Fruit fly (Drosophila melanogaster) whole organism, embryonic: ENCODE results near the gene Acp63F.

Source experiments
- ATbp ChIP-seq: fragments of 200-800 bp; sonication (Bioruptor generic); optimal IDR thresholded peaks from 2 replicates; lab custom pipeline; 2017; ENCODE audit warnings: missing biosample characterization, mild to moderate bottlenecking, missing genetic modification characterization, missing genetic modification reagents
- Adf1 ChIP-seq: fragments of 200-800 bp; sonication (Bioruptor generic); IDR thresholded peaks from 2 replicates; pipeline ENCODE4 v1.3.6; 2022; ENCODE audit warnings: missing biosample characterization, missing genetic modification characterization
- BEAF-32 ChIP-seq: fragments of 200-800 bp; sonication (Bioruptor generic); optimal IDR thresholded peaks from 3 replicates; lab custom pipeline; 2017; ENCODE audit warnings: missing biosample characterization, missing genetic modification characterization, mild to moderate bottlenecking, moderate library complexity, missing genetic modification reagents
- C15 ChIP-seq: fragments of 200-800 bp; sonication (Bioruptor generic); IDR thresholded peaks from 3 replicates; pipeline ENCODE4 v1.3.6; 2022; ENCODE audit warnings: missing biosample characterization, missing genetic modification characterization
- CG11456 ChIP-seq: fragments of 200-800 bp; sonication (Bioruptor generic); IDR thresholded peaks from 3 replicates; pipeline ENCODE4 v1.3.6; 2022; ENCODE audit warnings: missing biosample characterization, missing genetic modification characterization
- CG11504 ChIP-seq: fragments of 200-800 bp; sonication (Bioruptor generic); optimal IDR thresholded peaks from 3 replicates; lab custom pipeline; 2019; ENCODE audit warnings: missing biosample characterization, mild to moderate bottlenecking, missing genetic modification characterization, moderate library complexity
- CG11695 ChIP-seq: fragments of 200-800 bp; sonication (Bioruptor generic); IDR thresholded peaks from 3 replicates; pipeline ENCODE4 v1.3.6; 2022; ENCODE audit warnings: missing biosample characterization, missing genetic modification characterization
- CG12155 ChIP-seq: fragments of 200-800 bp; sonication (Bioruptor generic); optimal IDR thresholded peaks from 3 replicates; lab custom pipeline; 2016; ENCODE audit warnings: missing biosample characterization, missing genetic modification characterization
- CG13287 ChIP-seq: fragments of 200-800 bp; sonication (Bioruptor generic); IDR thresholded peaks from 2 replicates; pipeline ENCODE4 v1.3.6; 2022; ENCODE audit warnings: missing biosample characterization, missing genetic modification characterization; ENCODE audit not compliant: partially characterized antibody
- CG15269 ChIP-seq: fragments of 200-800 bp; sonication (Bioruptor generic); optimal IDR thresholded peaks from 2 replicates; lab custom pipeline; 2018; ENCODE audit warnings: missing biosample characterization, mild to moderate bottlenecking, missing genetic modification characterization, moderate library complexity
- CG2202 ChIP-seq: fragments of 200-800 bp; sonication (Bioruptor generic); optimal IDR thresholded peaks from 2 replicates; lab custom pipeline; 2018; ENCODE audit warnings: missing biosample characterization, mild to moderate bottlenecking, missing genetic modification characterization
- CG2889 ChIP-seq: fragments of 200-800 bp; sonication (Bioruptor generic); IDR thresholded peaks from 3 replicates; pipeline ENCODE4 v1.3.6; 2022; ENCODE audit warnings: missing biosample characterization, missing genetic modification characterization
- CG30403 ChIP-seq: fragments of 200-800 bp; sonication (Bioruptor generic); optimal IDR thresholded peaks from 3 replicates; lab custom pipeline; 2016; ENCODE audit warnings: missing biosample characterization, missing genetic modification characterization
- CG3407 ChIP-seq: fragments of 200-800 bp; sonication (Bioruptor generic); optimal IDR thresholded peaks from 2 replicates; lab custom pipeline; 2018; ENCODE audit warnings: missing biosample characterization, mild to moderate bottlenecking, missing genetic modification characterization
- CG4282 ChIP-seq: fragments of 200-800 bp; sonication (Bioruptor generic); optimal IDR thresholded peaks from 2 replicates; lab custom pipeline; 2016; ENCODE audit warnings: missing biosample characterization, missing genetic modification characterization
- CG43689 ChIP-seq: fragments of 200-800 bp; sonication (Bioruptor generic); IDR thresholded peaks from 2 replicates; pipeline ENCODE4 v1.3.6; 2022; ENCODE audit warnings: missing biosample characterization, missing genetic modification characterization
- CG4424 ChIP-seq: fragments of 200-800 bp; sonication (Bioruptor generic); optimal IDR thresholded peaks from 3 replicates; lab custom pipeline; 2016; ENCODE audit warnings: missing biosample characterization, missing genetic modification characterization
- CG4854 ChIP-seq: fragments of 200-800 bp; sonication (Bioruptor generic); optimal IDR thresholded peaks from 2 replicates; lab custom pipeline; 2016; ENCODE audit warnings: missing biosample characterization, missing genetic modification characterization, inconsistent platforms
- CG8281 ChIP-seq: fragments of 200-800 bp; sonication (Bioruptor generic); optimal IDR thresholded peaks from 2 replicates; lab custom pipeline; 2018; ENCODE audit warnings: missing biosample characterization, mild to moderate bottlenecking, missing genetic modification characterization, moderate library complexity
- Deaf1 ChIP-seq: fragments of 200-800 bp; optimal IDR thresholded peaks from 3 replicates; lab custom pipeline; 2019; ENCODE audit warnings: missing biosample characterization, mild to moderate bottlenecking, missing genetic modification characterization, moderate library complexity
- Dll ChIP-seq: fragments of 200-800 bp; sonication (Bioruptor generic); IDR thresholded peaks from 4 replicates; pipeline ENCODE4 v1.3.6; 2022; ENCODE audit warnings: missing biosample characterization, missing genetic modification characterization; ENCODE audit not compliant: partially characterized antibody
- Fer3 ChIP-seq: fragments of 200-800 bp; sonication (Bioruptor generic); optimal IDR thresholded peaks from 2 replicates; lab custom pipeline; 2018; ENCODE audit warnings: missing biosample characterization, mild to moderate bottlenecking, missing genetic modification characterization, moderate library complexity
- H2.0 ChIP-seq: fragments of 200-800 bp; sonication (Bioruptor generic); IDR thresholded peaks from 2 replicates; pipeline ENCODE4 v1.3.6; 2022; ENCODE audit warnings: missing biosample characterization, missing genetic modification characterization
- HLH3B ChIP-seq: fragments of 200-800 bp; sonication (Bioruptor generic); IDR thresholded peaks from 2 replicates; pipeline ENCODE4 v1.3.6; 2022; ENCODE audit warnings: missing biosample characterization, missing genetic modification characterization
- Hey ChIP-seq: fragments of 200-800 bp; sonication (Bioruptor generic); optimal IDR thresholded peaks from 3 replicates; lab custom pipeline; 2018; ENCODE audit warnings: missing biosample characterization, mild to moderate bottlenecking, missing genetic modification characterization
- Kr ChIP-seq: fragments of 200-800 bp; sonication (Bioruptor generic); optimal IDR thresholded peaks from 2 replicates; lab custom pipeline; 2017; ENCODE audit warnings: missing biosample characterization, mild to moderate bottlenecking, missing genetic modification characterization
- Side ChIP-seq: fragments of 200-800 bp; sonication (Bioruptor generic); optimal IDR thresholded peaks from 2 replicates; lab custom pipeline; 2016; ENCODE audit warnings: missing biosample characterization, missing genetic modification characterization
- TFAM ChIP-seq: fragments of 200-800 bp; sonication (Bioruptor generic); optimal IDR thresholded peaks from 2 replicates; lab custom pipeline; 2017; ENCODE audit warnings: missing biosample characterization, missing genetic modification characterization, inconsistent platforms
- Usf ChIP-seq: fragments of 200-800 bp; sonication (Bioruptor generic); optimal IDR thresholded peaks from 2 replicates; lab custom pipeline; 2017; ENCODE audit warnings: missing genotype, missing biosample characterization, missing genetic modification characterization
- YL-1 ChIP-seq: fragments of 200-800 bp; sonication (Bioruptor generic); optimal IDR thresholded peaks from 3 replicates; lab custom pipeline; 2017; ENCODE audit warnings: missing biosample characterization, mild to moderate bottlenecking, missing genetic modification characterization
- abd-A ChIP-seq: fragments of 200-800 bp; sonication (Bioruptor generic); optimal IDR thresholded peaks from 3 replicates; lab custom pipeline; 2019; ENCODE audit warnings: missing biosample characterization, mild to moderate bottlenecking, missing genetic modification characterization, moderate library complexity
- ash1 ChIP-seq: fragments of 200-800 bp; sonication (Bioruptor generic); optimal IDR thresholded peaks from 2 replicates; lab custom pipeline; 2018; ENCODE audit warnings: missing biosample characterization, mild to moderate bottlenecking, missing genetic modification characterization
- bsh ChIP-seq, 2 experiments: fragments of 200-800 bp; sonication (Bioruptor generic); optimal IDR thresholded peaks; 2 replicates each; lab custom pipeline; 2017 to 2018; ENCODE audit warnings: mild to moderate bottlenecking in 2 of 2, missing biosample characterization in 2 of 2, missing genetic modification characterization in 2 of 2, moderate library complexity in 1 of 2
- cg ChIP-seq: fragments of 200-800 bp; sonication (Bioruptor generic); optimal IDR thresholded peaks from 3 replicates; lab custom pipeline; 2019; ENCODE audit warnings: missing biosample characterization, mild to moderate bottlenecking, missing genetic modification characterization, moderate library complexity
- crol ChIP-seq: fragments of 200-800 bp; sonication (Bioruptor generic); IDR thresholded peaks from 2 replicates; pipeline ENCODE4 v1.3.6; 2022; ENCODE audit warnings: missing biosample characterization, missing genetic modification characterization
- danr ChIP-seq: fragments of 200-800 bp; sonication (Bioruptor generic); IDR thresholded peaks from 2 replicates; pipeline ENCODE4 v1.3.6; 2022; ENCODE audit warnings: missing biosample characterization, missing genetic modification characterization
- dati ChIP-seq: fragments of 200-800 bp; sonication (Bioruptor generic); IDR thresholded peaks from 2 replicates; pipeline ENCODE4 v1.3.6; 2022; ENCODE audit warnings: missing biosample characterization, missing genetic modification characterization
- dm ChIP-seq: fragments of 200-800 bp; sonication (Bioruptor generic); optimal IDR thresholded peaks from 3 replicates; lab custom pipeline; 2016; ENCODE audit warnings: missing biosample characterization, missing genetic modification characterization
- ems ChIP-seq: fragments of 200-800 bp; sonication (Bioruptor generic); optimal IDR thresholded peaks from 3 replicates; lab custom pipeline; 2016; ENCODE audit warnings: missing biosample characterization, missing genetic modification characterization
- esg ChIP-seq: fragments of 200-800 bp; sonication (Bioruptor generic); conservative IDR thresholded peaks from 2 replicates; pipeline ENCODE4 v1.3.6; 2022; ENCODE audit warnings: missing biosample characterization, missing genetic modification characterization
- ewg ChIP-seq: fragments of 200-800 bp; sonication (Bioruptor generic); optimal IDR thresholded peaks from 3 replicates; lab custom pipeline; 2017; ENCODE audit warnings: mild to moderate bottlenecking, missing biosample characterization, missing genetic modification reagents, missing genetic modification characterization
- fd3F ChIP-seq: fragments of 200-800 bp; sonication (Bioruptor generic); optimal IDR thresholded peaks from 2 replicates; lab custom pipeline; 2018; ENCODE audit warnings: missing biosample characterization, mild to moderate bottlenecking, missing genetic modification characterization, moderate library complexity
- gcm2 ChIP-seq: fragments of 200-800 bp; sonication (Bioruptor generic); optimal IDR thresholded peaks from 2 replicates; lab custom pipeline; 2016; ENCODE audit warnings: missing biosample characterization, missing genetic modification characterization
- gfzf ChIP-seq: fragments of 200-800 bp; sonication (Bioruptor generic); optimal IDR thresholded peaks from 2 replicates; lab custom pipeline; 2016; ENCODE audit warnings: missing biosample characterization, mild to moderate bottlenecking, missing genetic modification characterization, moderate library complexity
- h ChIP-seq: fragments of >200 bp; optimal IDR thresholded peaks from 2 replicates; lab custom pipeline; 2017
- her ChIP-seq: fragments of 200-800 bp; sonication (Bioruptor generic); optimal IDR thresholded peaks from 2 replicates; lab custom pipeline; 2016; ENCODE audit warnings: missing biosample characterization, missing genetic modification characterization
- mam ChIP-seq: fragments of 200-800 bp; sonication (Bioruptor generic); optimal IDR thresholded peaks from 3 replicates; lab custom pipeline; 2016; ENCODE audit warnings: missing biosample characterization, missing genetic modification characterization
- nerfin-1 ChIP-seq: fragments of 200-800 bp; sonication (Bioruptor generic); optimal IDR thresholded peaks from 3 replicates; lab custom pipeline; 2019; ENCODE audit warnings: missing biosample characterization, mild to moderate bottlenecking, missing genetic modification characterization, moderate library complexity
- psq ChIP-seq: fragments of 200-800 bp; sonication (Bioruptor generic); optimal IDR thresholded peaks from 2 replicates; lab custom pipeline; 2017; ENCODE audit warnings: missing biosample characterization, missing genetic modification characterization
- row ChIP-seq: fragments of 200-800 bp; sonication (Bioruptor generic); IDR thresholded peaks from 3 replicates; pipeline ENCODE4 v1.3.6; 2022; ENCODE audit warnings: missing biosample characterization, missing genetic modification characterization
- so ChIP-seq: fragments of 200-800 bp; sonication (Bioruptor generic); IDR thresholded peaks from 3 replicates; pipeline ENCODE4 v1.3.6; 2022; ENCODE audit warnings: missing biosample characterization, missing genetic modification characterization
- ttk ChIP-seq: fragments of 200-800 bp; sonication (Bioruptor generic); IDR thresholded peaks from 2 replicates; pipeline ENCODE4 v2.1.2; 2022; ENCODE audit warnings: missing biosample characterization, missing genetic modification characterization
- zf30C ChIP-seq: fragments of 200-800 bp; sonication (Bioruptor generic); optimal IDR thresholded peaks from 3 replicates; lab custom pipeline; 2018; ENCODE audit warnings: missing biosample characterization, mild to moderate bottlenecking, missing genetic modification characterization

The Acp63F gene

DNA sequence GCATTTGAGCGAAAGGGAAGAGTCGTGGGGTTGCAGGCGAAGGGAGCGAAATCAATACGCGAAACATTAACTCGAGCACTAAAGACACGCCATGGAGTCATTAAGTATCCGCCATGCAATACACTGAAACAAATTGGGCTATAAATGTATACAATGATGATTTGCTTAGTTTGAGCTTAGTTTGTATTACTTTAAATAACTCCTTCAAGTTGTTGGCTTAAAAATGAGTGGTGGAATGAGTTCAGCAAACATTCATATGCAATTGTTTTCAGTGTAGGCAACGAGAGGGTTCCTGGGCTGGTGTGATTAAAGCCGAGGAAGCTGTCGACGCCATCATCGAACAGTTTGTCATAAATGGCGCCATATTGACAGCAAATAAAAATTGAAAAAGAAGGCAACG lies 18.5 kb downstream of the Acp63F start (continued):
- TF ChIP-seq nerfin-1 (no peak), CG12155 (GFP tag; lab: Kevin White, UChicago) (no peak), danr (GFP tag; lab: Robert Waterston, UW) (no peak), CG15269 (tag; lab: Kevin White, UChicago) (no peak), Dll (no peak), ttk (no peak), crol (GFP tag; lab: Robert Waterston, UW) (no peak), gfzf (GFP tag; lab: Kevin White, UChicago) (no peak), TFAM (GFP tag; lab: Kevin White, UChicago) (no peak), h (lab: Kevin White, UChicago) (no peak), Hey (tag; lab: Kevin White, UChicago) (no peak), ewg (GFP tag; lab: Kevin White, UChicago) (peak; percentile 2), C15 (GFP tag; lab: Robert Waterston, UW) (no peak), dm (GFP tag; lab: Kevin White, UChicago) (no peak), dati (GFP tag; lab: Robert Waterston, UW) (no peak), Deaf1 (tag; lab: Kevin White, UChicago) (no peak), CG4854 (no peak), psq (GFP tag; lab: Kevin White, UChicago) (no peak), CG2202 (no peak), row (GFP tag; lab: Robert Waterston, UW) (0 out of 3 replicates have a peak, but pooled peaks have one; percentile 18), CG11504 (tag; lab: Kevin White, UChicago) (peak; percentile 11), CG11456 (GFP tag; lab: Robert Waterston, UW) (no peak), mam (GFP tag; lab: Kevin White, UChicago) (no peak), HLH3B (GFP tag; lab: Robert Waterston, UW) (no peak), CG8281 (tag; lab: Kevin White, UChicago) (no peak), CG43689 (GFP tag; lab: Robert Waterston, UW) (no peak), fd3F (GFP tag; lab: Kevin White, UChicago) (no peak), zf30C (GFP tag; lab: Kevin White, UChicago) (no peak), CG3407 (no peak), Side (GFP tag; lab: Kevin White, UChicago) (no peak), Fer3 (tag; lab: Kevin White, UChicago) (no peak), CG4424 (GFP tag; lab: Kevin White, UChicago) (no peak), H2.0 (GFP tag; lab: Robert Waterston, UW) (no peak), CG2889 (GFP tag; lab: Robert Waterston, UW) (no peak), esg (GFP tag; lab: Robert Waterston, UW) (no peak), BEAF-32 (GFP tag; lab: Kevin White, UChicago) (no peak), bsh (GFP tag; optimal IDR thresholded peaks at IDR 0.05; lab: Kevin White, UChicago) (peak in 1 of 2 experiments; percentile 11), Kr (GFP tag; lab: Kevin White, UChicago) (no peak), ems (no peak), gcm2 (GFP tag; lab: Kevin White, UChicago) (no peak), CG30403 (GFP tag; lab: Kevin White, UChicago) (peak; percentile 17), Usf (GFP tag; lab: Kevin White, UChicago) (no peak), CG4282 (no peak), YL-1 (GFP tag; lab: Kevin White, UChicago) (no peak), ash1 (GFP tag; lab: Kevin White, UChicago) (no peak), so (GFP tag; lab: Robert Waterston, UW) (no peak), Adf1 (GFP tag; lab: Robert Waterston, UW) (no peak), CG11695 (no peak), abd-A (tag; lab: Kevin White, UChicago) (no peak), CG13287 (GFP tag; lab: Robert Waterston, UW) (no peak), cg (GFP tag; lab: Kevin White, UChicago) (no peak), ATbp (GFP tag; lab: Kevin White, UChicago) (no peak), her (GFP tag; lab: Kevin White, UChicago) (no peak)
